Worm (Caenorhabditis elegans) whole organism, midembryonic: ENCODE data around the gene gpa-2.

ENCODE experiments used
- T22C8.4 ChIP-seq: fragments of 200-800 bp; sonication (Bioruptor generic); IDR thresholded peaks from 2 replicates; pipeline ENCODE4 v1.3.6; 2022; ENCODE audit warnings: missing genetic modification characterization, missing compliant biosample characterization
- cog-1 ChIP-seq: sonication (generic microtip); optimal IDR thresholded peaks from 2 replicates; lab custom pipeline; 2016; ENCODE audit warnings: missing genetic modification characterization, missing compliant biosample characterization
- flt-1 ChIP-seq: fragments of 200-800 bp; sonication (Bioruptor generic); IDR thresholded peaks from 2 replicates; pipeline ENCODE4 v1.3.6; 2022; ENCODE audit warnings: missing genetic modification characterization, missing compliant biosample characterization
- klf-2 ChIP-seq: fragments of 200-800 bp; sonication (Bioruptor generic); conservative IDR thresholded peaks from 2 replicates; pipeline ENCODE4 v1.3.6; 2022; ENCODE audit warnings: missing genetic modification reagents, missing genetic modification characterization, missing compliant biosample characterization
- med-1 ChIP-seq: sonication (generic microtip); optimal IDR thresholded peaks from 2 replicates; lab custom pipeline; 2017; ENCODE audit warnings: missing genetic modification characterization, mild to moderate bottlenecking, missing compliant biosample characterization, antibody characterized with exemption, missing genetic modification reagents; ENCODE audit not compliant: insufficient read depth
- ref-1 ChIP-seq: fragments of 200-800 bp; sonication (Bioruptor generic); conservative IDR thresholded peaks from 2 replicates; pipeline ENCODE4 v1.3.6; 2022; ENCODE audit warnings: missing genetic modification reagents, missing genetic modification characterization, missing compliant biosample characterization
- tab-1 ChIP-seq: fragments of 200-800 bp; sonication (Bioruptor generic); IDR thresholded peaks from 2 replicates; pipeline ENCODE4 v1.3.6; 2022; ENCODE audit warnings: missing genetic modification characterization, missing compliant biosample characterization
- ztf-23 ChIP-seq: fragments of 200-800 bp; sonication (Bioruptor generic); IDR thresholded peaks from 2 replicates; pipeline ENCODE4 v1.3.6; 2022; ENCODE audit warnings: missing genetic modification reagents, missing genetic modification characterization, missing compliant biosample characterization
- ztf-29 ChIP-seq: fragments of 200-800 bp; sonication (Bioruptor generic); IDR thresholded peaks from 2 replicates; pipeline ENCODE4 v1.3.6; 2022; ENCODE audit warnings: missing genetic modification reagents, missing genetic modification characterization, missing compliant biosample characterization

Gene gpa-2

DNA sequence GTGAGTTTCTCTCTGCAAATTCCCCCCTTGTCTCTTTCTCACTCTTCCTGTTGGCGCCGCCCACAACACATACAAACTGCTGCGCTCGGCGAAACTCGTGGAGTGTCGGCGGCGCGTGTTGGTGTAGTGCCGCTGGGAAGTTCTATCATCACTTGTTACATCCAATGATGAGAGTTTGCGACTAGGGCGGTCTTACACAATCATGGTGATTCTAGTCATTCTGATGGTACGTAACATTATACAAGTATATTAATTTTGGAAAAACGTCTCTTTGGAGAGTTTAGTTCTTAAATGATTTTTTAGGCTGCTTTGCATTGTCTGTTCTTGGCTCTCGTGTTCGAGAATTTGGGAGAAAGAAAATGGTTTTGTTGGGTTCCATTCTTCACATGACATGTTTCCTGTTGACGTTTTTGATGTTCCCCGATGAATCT is 21.8 kb upstream of the gpa-2 start:
- TF ChIP-seq flt-1 (GFP tag; lab: Robert Waterston, UW) (peak; percentile 48; the same call in 1 of the 2 replicates), med-1 (no peak), ztf-23 (peak; percentile 65; the same call in 1 of the 2 replicates), klf-2 (GFP tag; lab: Robert Waterston, UW) (no peak), cog-1 (tag; lab: Kevin White, UChicago) (peak; percentile 72)

DNA sequence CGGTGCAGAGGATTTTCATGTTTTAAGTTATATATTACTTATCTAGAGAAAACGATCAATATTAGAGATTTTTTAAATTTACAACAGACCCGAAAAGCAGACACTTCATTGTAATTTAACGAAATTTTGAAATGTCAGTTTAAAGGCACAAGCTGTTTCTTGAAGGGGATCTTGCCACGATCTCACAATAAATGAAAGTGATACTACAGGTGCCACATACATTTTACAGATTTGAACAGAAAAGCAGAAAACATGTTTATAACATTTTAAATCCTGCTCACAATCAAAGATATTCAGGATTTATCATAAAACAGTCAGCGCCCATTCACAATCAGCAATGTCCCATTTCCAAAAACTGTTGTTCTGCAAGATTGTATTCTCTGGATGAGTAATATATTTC is 20.9 kb upstream of the gpa-2 start:
- no peak for TF ChIP-seq T22C8.4 (GFP tag; lab: Robert Waterston, UW)
- TF ChIP-seq flt-1 (GFP tag; lab: Robert Waterston, UW), result no peak
- TF ChIP-seq cog-1 (tag; lab: Kevin White, UChicago), result no peak
- TF ChIP-seq med-1, result no peak
- TF ChIP-seq ztf-23, result no peak
- no peak for TF ChIP-seq ztf-29 (GFP tag; lab: Robert Waterston, UW)
- TF ChIP-seq ref-1 (GFP tag; lab: Robert Waterston, UW), result no peak
- TF ChIP-seq klf-2 (GFP tag; lab: Robert Waterston, UW), result no peak
- TF ChIP-seq tab-1 (GFP tag; lab: Robert Waterston, UW), result no peak

DNA sequence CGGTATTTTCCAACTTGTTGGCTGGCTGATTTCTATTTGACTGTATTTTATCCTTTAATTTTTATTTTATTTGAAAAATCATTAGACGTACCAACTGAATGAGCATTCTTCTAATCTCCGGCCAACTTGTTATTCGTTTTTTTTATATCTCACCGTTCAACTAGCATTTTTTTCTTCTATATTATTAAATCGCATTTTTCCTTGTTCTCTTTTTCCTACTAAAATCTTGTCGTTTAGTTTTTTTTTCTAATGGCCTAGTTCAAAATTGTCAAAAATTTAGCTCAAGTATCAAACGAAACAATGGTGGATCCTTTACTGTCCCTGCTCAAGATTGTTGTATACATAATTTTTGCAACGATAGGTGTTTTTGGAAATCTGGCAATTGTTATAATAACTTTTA is 19.4 kb upstream of the gpa-2 start, which contains the start of gene srsx-22:
Gene srsx-22, plus strand, starts transcription at position 301 of the 400 bp plus-strand sequence.
- TF ChIP-seq ref-1 (GFP tag; lab: Robert Waterston, UW) (no peak), T22C8.4 (GFP tag; lab: Robert Waterston, UW) (no peak), tab-1 (GFP tag; lab: Robert Waterston, UW) (no peak), cog-1 (tag; lab: Kevin White, UChicago) (no peak), ztf-29 (GFP tag; lab: Robert Waterston, UW) (no peak), med-1 (no peak), flt-1 (GFP tag; lab: Robert Waterston, UW) (no peak), ztf-23 (no peak), klf-2 (GFP tag; lab: Robert Waterston, UW) (no peak)

DNA sequence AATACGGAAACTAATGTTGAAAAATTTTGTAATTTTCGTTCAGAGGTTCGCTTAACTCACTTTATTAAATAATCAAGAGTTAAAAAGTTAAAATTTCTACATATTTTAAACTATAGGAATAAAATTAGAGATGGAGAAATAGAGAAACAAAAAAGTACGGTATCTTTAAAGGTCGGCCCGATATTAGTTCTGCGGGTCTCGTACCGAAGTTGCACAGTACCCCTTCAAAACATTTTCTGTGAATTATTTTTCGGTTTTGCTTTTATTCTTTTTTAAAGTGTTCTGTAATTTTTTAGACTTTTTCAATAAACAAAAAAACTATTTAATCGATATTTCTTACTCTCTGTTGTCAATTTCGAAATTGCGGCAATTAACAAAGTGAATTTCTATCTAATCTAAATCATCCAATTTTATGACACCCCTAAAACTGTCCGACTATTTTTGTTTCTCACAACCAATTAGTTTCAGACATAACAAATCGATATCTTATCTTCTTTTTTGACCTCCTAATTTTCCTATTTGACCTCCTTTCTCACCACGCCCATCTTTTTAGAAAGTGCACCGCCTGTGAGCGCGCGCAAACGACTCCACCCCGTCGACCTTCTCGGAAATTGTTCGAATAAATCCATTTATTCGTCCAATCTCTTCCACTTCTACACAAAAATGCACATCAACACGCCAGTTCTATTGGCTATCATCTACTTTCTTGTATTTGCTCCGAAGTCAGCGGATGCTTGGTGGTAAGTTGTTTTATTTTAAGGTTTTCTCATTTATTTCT is 15.2 kb upstream of the gpa-2 start, which contains the start of gene mom-2:
Gene mom-2, plus strand, starts transcription at position 554 of the 778 bp plus-strand sequence.
- TF ChIP-seq cog-1 (tag; lab: Kevin White, UChicago) (no peak), ref-1 (GFP tag; lab: Robert Waterston, UW) (no peak), flt-1 (GFP tag; lab: Robert Waterston, UW) (no peak), tab-1 (GFP tag; lab: Robert Waterston, UW) (no peak), med-1 (no peak), ztf-23 (no peak), ztf-29 (GFP tag; lab: Robert Waterston, UW) (no peak), klf-2 (GFP tag; lab: Robert Waterston, UW) (no peak), T22C8.4 (GFP tag; lab: Robert Waterston, UW) (no peak)

DNA sequence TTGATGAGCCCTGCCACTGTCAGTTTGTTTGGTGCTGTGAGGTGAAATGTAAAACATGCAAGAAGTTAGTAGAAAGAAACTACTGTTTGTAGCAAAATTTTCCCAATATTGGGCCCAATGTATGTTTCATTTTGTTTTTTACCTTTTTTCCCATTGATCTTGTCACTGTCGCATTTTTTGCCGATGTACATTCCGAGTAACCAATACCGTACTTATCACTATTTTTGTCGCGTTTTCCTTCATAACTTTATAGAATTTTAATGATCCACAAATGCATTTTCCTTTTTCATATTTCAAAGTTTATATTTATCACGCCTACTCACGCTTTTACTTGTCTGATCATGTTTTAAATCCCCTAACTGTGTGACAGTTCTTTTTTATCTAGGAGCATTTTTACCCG is 13.0 kb upstream of the gpa-2 start:
- TF ChIP-seq flt-1 (GFP tag; lab: Robert Waterston, UW) (no peak), ztf-29 (GFP tag; lab: Robert Waterston, UW) (no peak), cog-1 (tag; lab: Kevin White, UChicago) (no peak), ztf-23 (no peak), klf-2 (GFP tag; lab: Robert Waterston, UW) (no peak), ref-1 (GFP tag; lab: Robert Waterston, UW) (no peak), T22C8.4 (GFP tag; lab: Robert Waterston, UW) (no peak), med-1 (no peak), tab-1 (GFP tag; lab: Robert Waterston, UW) (no peak)

DNA sequence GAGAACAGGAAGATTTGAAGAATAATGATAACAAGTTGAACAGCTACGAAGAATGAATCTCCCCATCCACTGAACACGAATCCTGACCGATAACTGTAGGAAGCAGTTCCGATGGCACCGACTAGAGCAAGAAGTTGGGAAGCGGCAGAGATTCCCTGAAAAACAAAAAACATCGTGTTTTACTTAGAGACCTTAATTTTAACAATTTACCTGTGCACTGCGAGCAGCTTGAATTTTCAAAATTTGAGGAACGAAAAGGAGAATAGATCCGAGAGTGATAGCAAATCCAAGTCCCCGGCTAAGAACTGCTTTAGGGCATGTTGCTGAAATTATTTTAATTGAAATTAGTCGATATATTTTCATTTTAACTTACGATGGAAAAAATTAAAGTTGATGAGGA is 12.1 kb upstream of the gpa-2 start:
- TF ChIP-seq cog-1 (tag; lab: Kevin White, UChicago) (no peak), T22C8.4 (GFP tag; lab: Robert Waterston, UW) (no peak), ref-1 (GFP tag; lab: Robert Waterston, UW) (no peak), ztf-29 (GFP tag; lab: Robert Waterston, UW) (no peak), med-1 (no peak), tab-1 (GFP tag; lab: Robert Waterston, UW) (no peak), klf-2 (GFP tag; lab: Robert Waterston, UW) (no peak), ztf-23 (no peak), flt-1 (GFP tag; lab: Robert Waterston, UW) (no peak)

DNA sequence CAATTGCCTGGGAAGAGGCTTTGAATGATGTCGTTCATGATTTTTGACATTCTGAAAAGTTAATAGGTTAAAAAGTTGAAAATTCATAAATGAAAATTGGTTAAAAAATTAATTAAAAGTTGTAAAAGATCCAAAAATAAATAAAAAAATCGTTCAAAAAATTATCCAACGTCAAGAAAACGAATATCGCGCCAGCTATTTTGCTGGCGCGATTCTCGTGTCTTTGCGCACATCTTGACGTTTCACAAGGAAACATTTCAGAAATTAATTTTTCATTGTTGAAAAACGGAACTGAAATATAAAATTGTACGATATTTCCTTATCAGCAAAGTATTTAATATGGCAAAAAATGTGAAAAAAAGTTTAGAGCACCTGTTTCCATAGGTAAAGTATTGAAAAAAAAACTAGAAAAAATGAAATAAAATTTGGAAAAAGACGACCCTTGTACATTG is 11.7 kb upstream of the gpa-2 start, which contains the start of gene mpdu-1:
Gene mpdu-1, minus strand, starts transcription at position 51 of the 452 bp plus-strand sequence.
- TF ChIP-seq ztf-23 (no peak), flt-1 (GFP tag; lab: Robert Waterston, UW) (0 out of 2 replicates have a peak, but pooled peaks have one; percentile 39)

DNA sequence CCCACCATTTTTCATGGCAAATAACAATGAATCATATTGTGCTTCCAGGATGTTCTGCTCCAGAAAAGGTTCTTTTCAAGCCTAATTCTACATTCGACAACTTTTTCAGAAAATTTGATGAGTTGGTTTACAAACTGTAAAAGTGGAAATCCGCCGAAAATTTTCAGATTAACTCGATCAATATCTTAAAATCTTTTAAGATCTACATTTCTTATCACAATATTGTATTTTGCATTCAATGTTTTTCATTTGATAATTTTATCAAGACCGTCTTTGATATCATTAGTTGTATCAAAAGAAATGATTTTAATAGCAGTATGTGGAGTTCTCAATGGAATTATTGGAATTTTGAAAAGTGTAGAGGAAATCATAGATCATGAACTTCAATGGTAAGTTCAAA is 11.0 kb upstream of the gpa-2 start, which contains the start of gene F38E1.6:
Gene F38E1.6, plus strand, starts transcription at position 301 of the 400 bp plus-strand sequence.
- TF ChIP-seq ztf-23 (no peak), flt-1 (GFP tag; lab: Robert Waterston, UW) (no peak), ztf-29 (GFP tag; lab: Robert Waterston, UW) (no peak), med-1 (no peak), tab-1 (GFP tag; lab: Robert Waterston, UW) (no peak), klf-2 (GFP tag; lab: Robert Waterston, UW) (no peak)

DNA sequence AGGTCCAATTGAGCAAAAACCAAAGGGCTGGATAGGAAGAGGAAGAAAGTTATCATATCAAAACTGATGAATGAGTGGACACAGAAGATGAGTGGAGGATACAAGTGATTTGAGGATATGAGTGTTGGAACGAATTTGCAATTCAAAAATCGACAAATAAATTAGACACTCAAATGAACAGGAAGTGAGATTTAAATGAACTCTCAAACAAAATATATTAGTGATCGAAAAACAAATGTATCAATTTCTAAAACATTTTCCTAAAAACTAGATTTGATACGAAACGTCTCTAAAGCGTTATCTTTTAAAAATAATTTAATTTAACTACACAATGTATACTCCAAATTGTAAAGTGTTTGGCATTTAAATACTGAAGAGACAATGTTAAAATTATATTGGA is 4.6 kb downstream of the gpa-2 start, which contains the start of gene F38E1.10:
Gene F38E1.10, minus strand, starts transcription at position 101 of the 400 bp plus-strand sequence.
- TF ChIP-seq ztf-29 (GFP tag; lab: Robert Waterston, UW) (no peak), ref-1 (GFP tag; lab: Robert Waterston, UW) (no peak), ztf-23 (no peak), tab-1 (GFP tag; lab: Robert Waterston, UW) (no peak), med-1 (no peak), T22C8.4 (GFP tag; lab: Robert Waterston, UW) (no peak), cog-1 (tag; lab: Kevin White, UChicago) (no peak), klf-2 (GFP tag; lab: Robert Waterston, UW) (no peak), flt-1 (GFP tag; lab: Robert Waterston, UW) (no peak)
